Worm (Caenorhabditis elegans) whole organism, L1 larva: Measurements from ENCODE around the gene F28H6.8.

Source experiments
- C04F5.9 ChIP-seq: sonication (generic microtip); optimal IDR thresholded peaks from 2 replicates; lab custom pipeline; 2016; ENCODE audit warnings: missing genetic modification characterization, missing compliant biosample characterization
- C34B4.2 ChIP-seq: sonication (generic microtip); optimal IDR thresholded peaks from 2 replicates; lab custom pipeline; 2017; ENCODE audit warnings: mild to moderate bottlenecking, missing genetic modification characterization, missing compliant biosample characterization
- F16B12.6 ChIP-seq: fragments of 150-350 bp; optimal IDR thresholded peaks from 2 replicates; lab custom pipeline; 2014; ENCODE audit warnings: missing biosample characterization, missing genetic modification characterization
- Y116A8C.19 ChIP-seq: sonication (generic microtip); optimal IDR thresholded peaks from 2 replicates; lab custom pipeline; 2016; ENCODE audit warnings: missing compliant biosample characterization, missing genetic modification characterization, borderline replicate concordance
- ama-1 ChIP-seq: fragments of 150-350 bp; optimal IDR thresholded peaks from 2 replicates; lab custom pipeline; 2014
- blmp-1 ChIP-seq: fragments of 150-350 bp; optimal IDR thresholded peaks from 2 replicates; lab custom pipeline; 2014; ENCODE audit warnings: missing biosample characterization, missing genetic modification characterization
- ceh-82 ChIP-seq, 3 experiments: fragments of 150-350 bp in 1 of 3; sonication (generic microtip) in 2 of 3; optimal IDR thresholded peaks; 2 replicates each; lab custom pipeline; 2014 to 2017; ENCODE audit warnings: missing biosample characterization in 3 of 3, missing genetic modification characterization in 3 of 3
- ceh-88 ChIP-seq: fragments of 200-800 bp; sonication (Bioruptor generic); IDR thresholded peaks from 2 replicates; pipeline ENCODE4 v1.3.6; 2022; ENCODE audit warnings: missing genetic modification characterization, missing compliant biosample characterization
- ceh-90 ChIP-seq: sonication (generic microtip); optimal IDR thresholded peaks from 2 replicates; lab custom pipeline; 2016; ENCODE audit warnings: missing genetic modification characterization, missing compliant biosample characterization
- dpl-1 ChIP-seq, 3 experiments: fragments of 150-350 bp in 2 of 3; sonication (generic microtip) in 1 of 3; optimal IDR thresholded peaks; 2 replicates each; lab custom pipeline; 2014 to 2017; ENCODE audit warnings: missing biosample characterization in 3 of 3, missing genetic modification characterization in 3 of 3, missing genetic modification reagents in 3 of 3
- dsc-1 ChIP-seq: sonication (generic microtip); optimal IDR thresholded peaks from 2 replicates; lab custom pipeline; 2016; ENCODE audit warnings: mild to moderate bottlenecking, missing genetic modification characterization, missing compliant biosample characterization
- efl-1 ChIP-seq, 4 experiments: fragments of 150-350 bp; optimal IDR thresholded peaks in 3 of 4; peaks in 1 of 4; 1 replicate in 1 of 4; 2 replicates in 3 of 4; lab custom pipeline; 2014; ENCODE audit warnings: missing biosample characterization in 2 of 4, missing genetic modification characterization in 2 of 4, missing genetic modification reagents in 2 of 4
- egl-27 ChIP-seq, 2 experiments: fragments of 150-350 bp in 1 of 2; sonication (generic microtip); optimal IDR thresholded peaks; 3 replicates each; lab custom pipeline; 2017 to 2018; ENCODE audit warnings: missing biosample characterization in 2 of 2, missing genetic modification characterization in 2 of 2, missing genetic modification reagents in 2 of 2
- elt-2 ChIP-seq: sonication (generic microtip); optimal IDR thresholded peaks from 2 replicates; lab custom pipeline; 2016; ENCODE audit warnings: missing genetic modification characterization, mild to moderate bottlenecking, inconsistent platforms, missing compliant biosample characterization, missing genetic modification reagents
- elt-3 ChIP-seq, 6 experiments: fragments of 150-350 bp in 1 of 6; sonication (generic microtip); optimal IDR thresholded peaks; 2 replicates each; lab custom pipeline; 2017 to 2018; ENCODE audit warnings: missing biosample characterization in 6 of 6, missing genetic modification characterization in 6 of 6, inconsistent platforms in 1 of 6
- ets-5 ChIP-seq: fragments of 200-800 bp; sonication (Bioruptor generic); IDR thresholded peaks from 2 replicates; pipeline ENCODE4 v1.3.6; 2022; ENCODE audit warnings: missing genetic modification characterization, missing compliant biosample characterization
- fos-1 ChIP-seq: fragments of 150-350 bp; optimal IDR thresholded peaks from 2 replicates; lab custom pipeline; 2014; ENCODE audit warnings: missing biosample characterization, missing genetic modification characterization
- hlh-17 ChIP-seq: fragments of 200-800 bp; sonication (Bioruptor generic); optimal IDR thresholded peaks from 2 replicates; lab custom pipeline; 2018; ENCODE audit warnings: missing genetic modification characterization, mild to moderate bottlenecking, missing compliant biosample characterization, moderate library complexity, borderline replicate concordance
- hpl-2 ChIP-seq: fragments of 150-350 bp; optimal IDR thresholded peaks from 2 replicates; lab custom pipeline; 2014; ENCODE audit warnings: missing biosample characterization, missing genetic modification reagents, missing genetic modification characterization
- isw-1 ChIP-seq: fragments of 200-800 bp; sonication (Bioruptor generic); IDR thresholded peaks from 2 replicates; pipeline ENCODE4 v1.3.6; 2022; ENCODE audit warnings: missing genetic modification characterization, missing compliant biosample characterization
- lin-13 ChIP-seq: fragments of 150-350 bp; optimal IDR thresholded peaks from 2 replicates; lab custom pipeline; 2014; ENCODE audit warnings: missing biosample characterization, missing genetic modification reagents, missing genetic modification characterization
- lin-14 ChIP-seq: fragments of 200-800 bp; sonication (Bioruptor generic); optimal IDR thresholded peaks from 2 replicates; lab custom pipeline; 2018; ENCODE audit warnings: mild to moderate bottlenecking, missing genetic modification characterization, moderate library complexity, missing compliant biosample characterization
- lin-35 ChIP-seq, 2 experiments: fragments of 150-350 bp; optimal IDR thresholded peaks; 2 replicates each; lab custom pipeline; 2014; ENCODE audit warnings: missing biosample characterization in 2 of 2, missing genetic modification characterization in 2 of 2, missing genetic modification reagents in 2 of 2
- lir-3 ChIP-seq: sonication (generic microtip); optimal IDR thresholded peaks from 2 replicates; lab custom pipeline; 2016; ENCODE audit warnings: mild to moderate bottlenecking, missing genetic modification characterization, moderate library complexity, missing compliant biosample characterization; ENCODE audit not compliant: poor library complexity
- lsy-2 ChIP-seq, 2 experiments: fragments of 150-350 bp; optimal IDR thresholded peaks; 2 replicates each; lab custom pipeline; 2014; ENCODE audit warnings: missing biosample characterization in 2 of 2, missing genetic modification characterization in 2 of 2
- mdl-1 ChIP-seq, 2 experiments: fragments of 150-350 bp; optimal IDR thresholded peaks; 2 replicates each; lab custom pipeline; 2014 to 2017; ENCODE audit warnings: missing biosample characterization in 2 of 2, missing genetic modification characterization in 2 of 2, inconsistent platforms in 1 of 2
- mef-2 ChIP-seq: fragments of 150-350 bp; optimal IDR thresholded peaks from 2 replicates; lab custom pipeline; 2014; ENCODE audit warnings: missing biosample characterization, missing genetic modification characterization
- mep-1 ChIP-seq: fragments of 150-350 bp; optimal IDR thresholded peaks from 2 replicates; lab custom pipeline; 2014; ENCODE audit warnings: missing biosample characterization, missing genetic modification characterization
- nhr-19 ChIP-seq: fragments of 200-800 bp; sonication (Bioruptor generic); conservative IDR thresholded peaks from 2 replicates; pipeline ENCODE4 v1.3.6; 2022; ENCODE audit warnings: missing genetic modification characterization, missing compliant biosample characterization
- nhr-20 ChIP-seq: sonication (generic microtip); optimal IDR thresholded peaks from 2 replicates; lab custom pipeline; 2016; ENCODE audit warnings: mild to moderate bottlenecking, missing genetic modification characterization, missing compliant biosample characterization
- nhr-28 ChIP-seq: fragments of 150-350 bp; optimal IDR thresholded peaks from 2 replicates; lab custom pipeline; 2014; ENCODE audit warnings: missing biosample characterization, missing genetic modification characterization
- nhr-71 ChIP-seq: sonication (generic microtip); optimal IDR thresholded peaks from 2 replicates; lab custom pipeline; 2016; ENCODE audit warnings: mild to moderate bottlenecking, missing genetic modification characterization, moderate library complexity, missing compliant biosample characterization
- nhr-77 ChIP-seq: fragments of 150-350 bp; optimal IDR thresholded peaks from 2 replicates; lab custom pipeline; 2014; ENCODE audit warnings: missing biosample characterization, missing genetic modification characterization
- nhr-84 ChIP-seq: sonication (generic microtip); optimal IDR thresholded peaks from 2 replicates; lab custom pipeline; 2017; ENCODE audit warnings: missing biosample characterization, missing genetic modification characterization
- nhr-85 ChIP-seq: sonication (generic microtip); peaks from one replicate; lab custom pipeline; 2016; ENCODE audit warnings: missing genetic modification characterization, inconsistent platforms, missing compliant biosample characterization
- nhr-90 ChIP-seq: sonication (generic microtip); optimal IDR thresholded peaks from 2 replicates; lab custom pipeline; 2016; ENCODE audit warnings: mild to moderate bottlenecking, missing genetic modification characterization, missing compliant biosample characterization; ENCODE audit not compliant: poor library complexity
- pag-3 ChIP-seq: sonication (generic microtip); optimal IDR thresholded peaks from 2 replicates; lab custom pipeline; 2017; ENCODE audit warnings: missing genetic modification characterization, mild to moderate bottlenecking, missing compliant biosample characterization, antibody characterized with exemption, borderline replicate concordance; ENCODE audit not compliant: insufficient read depth
- rnt-1 ChIP-seq: sonication (generic microtip); optimal IDR thresholded peaks from 2 replicates; lab custom pipeline; 2016; ENCODE audit warnings: mild to moderate bottlenecking, missing genetic modification characterization, moderate library complexity, missing compliant biosample characterization
- skn-1 ChIP-seq: fragments of 150-350 bp; optimal IDR thresholded peaks from 2 replicates; lab custom pipeline; 2014; ENCODE audit warnings: missing biosample characterization, missing genetic modification characterization
- snu-23 ChIP-seq: sonication (generic microtip); optimal IDR thresholded peaks from 2 replicates; lab custom pipeline; 2016; ENCODE audit warnings: missing genetic modification characterization, missing compliant biosample characterization
- sox-4 ChIP-seq: sonication (generic microtip); optimal IDR thresholded peaks from 2 replicates; lab custom pipeline; 2016; ENCODE audit warnings: missing genetic modification characterization, missing compliant biosample characterization
- sup-37 ChIP-seq: fragments of 200-800 bp; sonication (Bioruptor generic); optimal IDR thresholded peaks from 2 replicates; lab custom pipeline; 2018; ENCODE audit warnings: mild to moderate bottlenecking, missing genetic modification characterization, missing compliant biosample characterization
- tbx-2 ChIP-seq: sonication (generic microtip); optimal IDR thresholded peaks from 2 replicates; lab custom pipeline; 2016; ENCODE audit warnings: missing genetic modification characterization, missing compliant biosample characterization
- unc-130 ChIP-seq: fragments of 150-350 bp; optimal IDR thresholded peaks from 2 replicates; lab custom pipeline; 2017; ENCODE audit warnings: missing biosample characterization, missing genetic modification characterization, inconsistent platforms
- unc-86 ChIP-seq: sonication (generic microtip); optimal IDR thresholded peaks from 2 replicates; lab custom pipeline; 2016; ENCODE audit warnings: missing genetic modification characterization, missing compliant biosample characterization
- unc-98 ChIP-seq: fragments of 200-800 bp; sonication (Bioruptor generic); IDR thresholded peaks from 2 replicates; pipeline ENCODE4 v1.3.6; 2022; ENCODE audit warnings: missing genetic modification characterization, missing compliant biosample characterization
- vab-15 ChIP-seq: sonication (generic microtip); optimal IDR thresholded peaks from 2 replicates; lab custom pipeline; 2017; ENCODE audit warnings: missing genotype, mild to moderate bottlenecking, missing genetic modification characterization, missing compliant biosample characterization
- xbp-1 ChIP-seq: sonication (generic microtip); optimal IDR thresholded peaks from 2 replicates; lab custom pipeline; 2016; ENCODE audit warnings: missing genetic modification characterization, missing compliant biosample characterization
- zip-4 ChIP-seq: fragments of 200-800 bp; sonication (Bioruptor generic); optimal IDR thresholded peaks from 2 replicates; lab custom pipeline; 2018; ENCODE audit warnings: mild to moderate bottlenecking, missing genetic modification characterization, moderate library complexity, missing compliant biosample characterization
- ztf-11 ChIP-seq, 2 experiments: sonication (generic microtip); optimal IDR thresholded peaks; 2 replicates each; lab custom pipeline; 2016 to 2017; ENCODE audit warnings: missing genetic modification characterization in 2 of 2, missing biosample characterization in 1 of 2, missing compliant biosample characterization in 1 of 2
- ztf-4 ChIP-seq: fragments of 150-350 bp; optimal IDR thresholded peaks from 2 replicates; lab custom pipeline; 2014; ENCODE audit warnings: missing biosample characterization, missing genetic modification characterization

Gene F28H6.8

ce11 chrX:14146740-14147140, 12.6 kb upstream of the F28H6.8 start:
- TF ChIP-seq nhr-71 (peak; percentile 90), lin-14 (GFP tag; lab: Kevin White, UChicago) (peak; percentile 97), zip-4 (GFP tag; lab: Kevin White, UChicago) (no peak), ama-1 (peak; percentile 11), rnt-1 (tag; lab: Kevin White, UChicago) (peak; percentile 59), sox-4 (tag; lab: Kevin White, UChicago) (no peak), tbx-2 (tag; lab: Kevin White, UChicago) (peak; percentile 75), efl-1 (optimal IDR thresholded peaks at IDR 0.05; lab: Kevin White, UChicago) (peak; percentile 54 to 59), efl-1 (GFP tag; optimal IDR thresholded peaks at IDR 0.05 in 1 of 2; lab: Kevin White, UChicago) (peak; percentile 15 to 62), nhr-28 (tag; lab: Kevin White, UChicago) (no peak), C04F5.9 (tag; lab: Kevin White, UChicago) (no peak), nhr-19 (GFP tag; lab: Robert Waterston, UW) (peak; percentile 58), C34B4.2 (tag; lab: Kevin White, UChicago) (no peak), ets-5 (GFP tag; lab: Robert Waterston, UW) (no peak), isw-1 (GFP tag; lab: Robert Waterston, UW) (peak; percentile 7; the same call in 1 of the 2 replicates), elt-2 (tag; lab: Kevin White, UChicago) (peak; percentile 43), mdl-1 (tag; optimal IDR thresholded peaks at IDR 0.05; lab: Kevin White, UChicago) (peak in 1 of 2 experiments; percentile 84), mef-2 (peak; percentile 32), fos-1 (peak; percentile 80), lir-3 (no peak), nhr-84 (tag; lab: Kevin White, UChicago) (no peak), ztf-4 (tag; lab: Kevin White, UChicago) (no peak), dsc-1 (peak; percentile 52), snu-23 (peak; percentile 92), hpl-2 (GFP tag; lab: Kevin White, UChicago) (peak; percentile 43), elt-3 (tag; optimal IDR thresholded peaks at IDR 0.05; lab: Kevin White, UChicago) (peak in 3 of 6 experiments; percentile 64 to 90 (median 75)), blmp-1 (peak; percentile 91), dpl-1 (GFP tag; optimal IDR thresholded peaks at IDR 0.05; lab: Kevin White, UChicago) (peak in 2 of 3 experiments; percentile 49 to 52), hlh-17 (no peak), unc-86 (tag; lab: Kevin White, UChicago) (peak; percentile 75), lin-13 (GFP tag; lab: Kevin White, UChicago) (peak; percentile 57), unc-130 (tag; lab: Kevin White, UChicago) (peak; percentile 64), skn-1 (tag; lab: Kevin White, UChicago) (peak; percentile 81), egl-27 (tag; optimal IDR thresholded peaks at IDR 0.05; lab: Kevin White, UChicago) (peak in 1 of 2 experiments; percentile 49), ceh-90 (peak; percentile 32), nhr-85 (tag; lab: Kevin White, UChicago) (peak; percentile 94), Y116A8C.19 (tag; lab: Kevin White, UChicago) (no peak), vab-15 (tag; lab: Kevin White, UChicago) (no peak), sup-37 (GFP tag; lab: Kevin White, UChicago) (no peak), pag-3 (tag; lab: Kevin White, UChicago) (peak; percentile 72), unc-98 (GFP tag; lab: Robert Waterston, UW) (no peak), ceh-88 (GFP tag; lab: Robert Waterston, UW) (peak; percentile 39; the same call in 1 of the 2 replicates), nhr-77 (tag; lab: Kevin White, UChicago) (peak; percentile 77), lsy-2 (tag; optimal IDR thresholded peaks at IDR 0.05; lab: Kevin White, UChicago) (peak; percentile 66 to 81), nhr-90 (peak; percentile 82), mep-1 (tag; lab: Kevin White, UChicago) (peak; percentile 86), nhr-20 (tag; lab: Kevin White, UChicago) (peak; percentile 89), F16B12.6 (peak; percentile 13), xbp-1 (tag; lab: Kevin White, UChicago) (peak; percentile 61), ceh-82 (tag; optimal IDR thresholded peaks at IDR 0.05; lab: Kevin White, UChicago) (peak in 2 of 3 experiments; percentile 42 to 76), lin-35 (GFP tag; optimal IDR thresholded peaks at IDR 0.05; lab: Kevin White, UChicago) (peak; percentile 63 to 81), ztf-11 (tag; optimal IDR thresholded peaks at IDR 0.05; lab: Kevin White, UChicago) (no peak)
